Fruit fly (Drosophila melanogaster) whole organism, embryonic: Measurements from ENCODE around the gene CG34163.

Experiments used
- Atf6 ChIP-seq: fragments of 200-800 bp; sonication (Bioruptor generic); IDR thresholded peaks from 2 replicates; pipeline ENCODE4 v1.3.6; 2022; ENCODE audit warnings: missing biosample characterization, missing genetic modification characterization
- Bgb ChIP-seq: fragments of 200-800 bp; sonication (Bioruptor generic); IDR thresholded peaks from 2 replicates; pipeline ENCODE4 v1.3.6; 2022; ENCODE audit warnings: missing biosample characterization, missing genetic modification characterization; ENCODE audit not compliant: partially characterized antibody
- C15 ChIP-seq: fragments of 200-800 bp; sonication (Bioruptor generic); IDR thresholded peaks from 3 replicates; pipeline ENCODE4 v1.3.6; 2022; ENCODE audit warnings: missing biosample characterization, missing genetic modification characterization
- CG10209 ChIP-seq: fragments of 200-800 bp; sonication (Bioruptor generic); optimal IDR thresholded peaks from 3 replicates; lab custom pipeline; 2017; ENCODE audit warnings: missing biosample characterization, mild to moderate bottlenecking, missing genetic modification characterization, missing genetic modification reagents
- CG10543 ChIP-seq: fragments of 200-800 bp; sonication (Bioruptor generic); optimal IDR thresholded peaks from 3 replicates; lab custom pipeline; 2017; ENCODE audit warnings: missing biosample characterization, mild to moderate bottlenecking, missing genetic modification characterization, moderate library complexity
- CG11504 ChIP-seq: fragments of 200-800 bp; sonication (Bioruptor generic); optimal IDR thresholded peaks from 3 replicates; lab custom pipeline; 2019; ENCODE audit warnings: missing biosample characterization, mild to moderate bottlenecking, missing genetic modification characterization, moderate library complexity
- CG12769 ChIP-seq: fragments of 200-800 bp; sonication (Bioruptor generic); optimal IDR thresholded peaks from 2 replicates; lab custom pipeline; 2019; ENCODE audit warnings: missing biosample characterization, mild to moderate bottlenecking, missing genetic modification characterization, moderate library complexity
- CG13296 ChIP-seq: fragments of 200-800 bp; sonication (Bioruptor generic); optimal IDR thresholded peaks from 3 replicates; lab custom pipeline; 2018; ENCODE audit warnings: missing biosample characterization, mild to moderate bottlenecking, missing genetic modification characterization
- CG15514 ChIP-seq: fragments of 200-800 bp; sonication (Bioruptor generic); optimal IDR thresholded peaks from 3 replicates; lab custom pipeline; 2017; ENCODE audit warnings: missing biosample characterization, missing genetic modification characterization, mild to moderate bottlenecking, moderate library complexity, missing genetic modification reagents
- CG2199 ChIP-seq: fragments of 200-800 bp; sonication (Bioruptor generic); IDR thresholded peaks from 3 replicates; pipeline ENCODE4 v1.3.6; 2022; ENCODE audit warnings: missing biosample characterization, missing genetic modification characterization
- CG2678 ChIP-seq: fragments of 200-800 bp; sonication (Bioruptor generic); optimal IDR thresholded peaks from 3 replicates; lab custom pipeline; 2019; ENCODE audit warnings: missing biosample characterization, mild to moderate bottlenecking, missing genetic modification characterization, moderate library complexity
- CG31441 ChIP-seq: fragments of 200-800 bp; sonication (Bioruptor generic); IDR thresholded peaks from 2 replicates; pipeline ENCODE4 v1.3.6; 2022; ENCODE audit warnings: missing biosample characterization, missing genetic modification characterization
- CG5180 ChIP-seq: fragments of 200-800 bp; sonication (Bioruptor generic); optimal IDR thresholded peaks from 3 replicates; lab custom pipeline; 2017; ENCODE audit warnings: missing biosample characterization, missing genetic modification characterization, mild to moderate bottlenecking, moderate library complexity, missing genetic modification reagents
- CG5245 ChIP-seq: fragments of 200-800 bp; sonication (Bioruptor generic); optimal IDR thresholded peaks from 3 replicates; lab custom pipeline; 2016; ENCODE audit warnings: missing biosample characterization, missing genetic modification characterization
- CG6254 ChIP-seq: fragments of 200-800 bp; sonication (Bioruptor generic); optimal IDR thresholded peaks from 3 replicates; lab custom pipeline; 2017; ENCODE audit warnings: mild to moderate bottlenecking, missing biosample characterization, missing genetic modification reagents, missing genetic modification characterization
- CG7839 ChIP-seq: fragments of 200-800 bp; sonication (Bioruptor generic); optimal IDR thresholded peaks from 3 replicates; lab custom pipeline; 2018; ENCODE audit warnings: missing biosample characterization, mild to moderate bottlenecking, missing genetic modification characterization, moderate library complexity
- CG8388 ChIP-seq: fragments of 200-800 bp; sonication (Bioruptor generic); optimal IDR thresholded peaks from 2 replicates; lab custom pipeline; 2019; ENCODE audit warnings: missing biosample characterization, mild to moderate bottlenecking, missing genetic modification characterization, moderate library complexity
- CG9932 ChIP-seq: fragments of 200-800 bp; sonication (Bioruptor generic); IDR thresholded peaks from 2 replicates; pipeline ENCODE4 v1.3.6; 2022; ENCODE audit warnings: missing biosample characterization, missing genetic modification characterization
- CkIIα-i1 ChIP-seq: fragments of 200-800 bp; sonication (Bioruptor generic); IDR thresholded peaks from 2 replicates; pipeline ENCODE4 v1.3.6; 2022; ENCODE audit warnings: missing biosample characterization, missing genetic modification characterization
- Dfd ChIP-seq, 2 experiments: fragments of >200 bp; optimal IDR thresholded peaks; 2 replicates each; lab custom pipeline; 2017; ENCODE audit warnings: missing biosample characterization in 2 of 2, missing genetic modification characterization in 2 of 2
- Dip2 ChIP-seq: fragments of 200-800 bp; sonication (Bioruptor generic); IDR thresholded peaks from 2 replicates; pipeline ENCODE4 v1.3.6; 2022; ENCODE audit warnings: missing biosample characterization, missing genetic modification characterization
- Drgx ChIP-seq: fragments of 200-800 bp; sonication (Bioruptor generic); IDR thresholded peaks from 2 replicates; pipeline ENCODE4 v1.3.6; 2022; ENCODE audit warnings: missing biosample characterization, missing genetic modification characterization
- E2f2 ChIP-seq: fragments of 200-800 bp; sonication (Bioruptor generic); IDR thresholded peaks from 2 replicates; pipeline ENCODE4 v1.3.6; 2022; ENCODE audit warnings: missing biosample characterization, missing genetic modification characterization
- Ets65A ChIP-seq: fragments of 200-800 bp; sonication (Bioruptor generic); peaks from one replicate; lab custom pipeline; 2016; ENCODE audit warnings: missing biosample characterization, missing genetic modification characterization
- Hmr ChIP-seq: fragments of 200-800 bp; sonication (Bioruptor generic); optimal IDR thresholded peaks from 3 replicates; lab custom pipeline; 2017; ENCODE audit warnings: mild to moderate bottlenecking, missing biosample characterization, missing genetic modification reagents, missing genetic modification characterization
- MTF-1 ChIP-seq: fragments of 200-800 bp; sonication (Bioruptor generic); optimal IDR thresholded peaks from 2 replicates; lab custom pipeline; 2018; ENCODE audit warnings: missing biosample characterization, mild to moderate bottlenecking, missing genetic modification characterization, borderline replicate concordance
- Med ChIP-seq: fragments of 200-800 bp; sonication (Bioruptor generic); peaks from one replicate; lab custom pipeline; 2016; ENCODE audit warnings: missing biosample characterization, missing genetic modification characterization, mild to moderate bottlenecking, inconsistent platforms, moderate library complexity
- Nf-YC ChIP-seq: fragments of 200-800 bp; optimal IDR thresholded peaks from 3 replicates; lab custom pipeline; 2019; ENCODE audit warnings: missing biosample characterization, mild to moderate bottlenecking, missing genetic modification characterization, moderate library complexity
- PHDP ChIP-seq: fragments of 200-800 bp; sonication (Bioruptor generic); optimal IDR thresholded peaks from 3 replicates; lab custom pipeline; 2018; ENCODE audit warnings: missing biosample characterization, mild to moderate bottlenecking, missing genetic modification characterization, moderate library complexity
- Sox102F ChIP-seq: fragments of 200-800 bp; sonication (Bioruptor generic); optimal IDR thresholded peaks from 2 replicates; lab custom pipeline; 2018; ENCODE audit warnings: missing biosample characterization, mild to moderate bottlenecking, missing genetic modification characterization, moderate library complexity
- chm ChIP-seq: fragments of 200-800 bp; sonication (Bioruptor generic); IDR thresholded peaks from 2 replicates; pipeline ENCODE4 v1.3.6; 2022; ENCODE audit warnings: missing biosample characterization, missing genetic modification characterization
- da ChIP-seq: fragments of 200-800 bp; sonication (Bioruptor generic); optimal IDR thresholded peaks from 2 replicates; lab custom pipeline; 2016; ENCODE audit warnings: missing biosample characterization, missing genetic modification characterization
- gsb ChIP-seq: fragments of 200-800 bp; sonication (Bioruptor generic); IDR thresholded peaks from 2 replicates; pipeline ENCODE4 v1.3.6; 2022; ENCODE audit warnings: missing biosample characterization, missing genetic modification characterization
- ham ChIP-seq: fragments of 200-800 bp; sonication (Bioruptor generic); IDR thresholded peaks from 2 replicates; pipeline ENCODE4 v1.3.6; 2022; ENCODE audit warnings: missing biosample characterization, missing genetic modification characterization
- jigr1 ChIP-seq: fragments of 200-800 bp; sonication (Bioruptor generic); IDR thresholded peaks from 3 replicates; pipeline ENCODE4 v1.3.6; 2022; ENCODE audit warnings: missing biosample characterization, missing genetic modification characterization
- lab ChIP-seq: fragments of 200-800 bp; sonication (Bioruptor generic); optimal IDR thresholded peaks from 3 replicates; lab custom pipeline; 2017; ENCODE audit warnings: missing biosample characterization, missing genetic modification characterization, mild to moderate bottlenecking, moderate library complexity, missing genetic modification reagents
- lov ChIP-seq, 2 experiments: fragments of 200-800 bp in 1 of 2; fragments of >200 bp in 1 of 2; sonication (Bioruptor generic) in 1 of 2; IDR thresholded peaks in 1 of 2; optimal IDR thresholded peaks in 1 of 2; 2 replicates in 1 of 2; 3 replicates in 1 of 2; pipeline versions ENCODE4 v1.3.6 to Lab custom; 2017 to 2022; ENCODE audit warnings: missing biosample characterization in 1 of 2, missing genetic modification characterization in 1 of 2
- luna ChIP-seq: fragments of 200-800 bp; sonication (Bioruptor generic); optimal IDR thresholded peaks from 2 replicates; lab custom pipeline; 2016; ENCODE audit warnings: missing biosample characterization, missing genetic modification characterization
- mirr ChIP-seq: fragments of 200-800 bp; sonication (Bioruptor generic); optimal IDR thresholded peaks from 3 replicates; lab custom pipeline; 2018; ENCODE audit warnings: missing biosample characterization, mild to moderate bottlenecking, missing genetic modification characterization
- nom ChIP-seq: fragments of 200-800 bp; sonication (Bioruptor generic); optimal IDR thresholded peaks from 2 replicates; lab custom pipeline; 2017; ENCODE audit warnings: missing biosample characterization, missing genetic modification characterization, mild to moderate bottlenecking, moderate library complexity, missing genetic modification reagents
- pan ChIP-seq, 4 experiments: fragments of >200 bp in 3 of 4; fragments of 200-800 bp in 1 of 4; sonication (Bioruptor generic) in 1 of 4; optimal IDR thresholded peaks in 3 of 4; IDR thresholded peaks in 1 of 4; 2 replicates each; pipeline versions ENCODE4 v1.3.6 to Lab custom; 2017 to 2022; ENCODE audit warnings: missing biosample characterization in 2 of 4, missing genetic modification characterization in 2 of 4, mixed read lengths in 1 of 4
- row ChIP-seq: fragments of 200-800 bp; sonication (Bioruptor generic); IDR thresholded peaks from 3 replicates; pipeline ENCODE4 v1.3.6; 2022; ENCODE audit warnings: missing biosample characterization, missing genetic modification characterization
- sd ChIP-seq: fragments of 200-800 bp; sonication (Bioruptor generic); optimal IDR thresholded peaks from 3 replicates; lab custom pipeline; 2018; ENCODE audit warnings: missing biosample characterization, mild to moderate bottlenecking, missing genetic modification characterization, moderate library complexity
- seq ChIP-seq: fragments of 200-800 bp; sonication (Bioruptor generic); IDR thresholded peaks from 2 replicates; pipeline ENCODE4 v1.3.6; 2022; ENCODE audit warnings: missing biosample characterization, missing genetic modification characterization
- slbo ChIP-seq: fragments of 200-800 bp; sonication (Bioruptor generic); IDR thresholded peaks from 2 replicates; pipeline ENCODE4 v1.3.6; 2022; ENCODE audit warnings: missing biosample characterization, missing genetic modification characterization
- sob ChIP-seq: fragments of 200-800 bp; sonication (Bioruptor generic); IDR thresholded peaks from 2 replicates; pipeline ENCODE4 v1.3.6; 2022; ENCODE audit warnings: missing biosample characterization, missing genetic modification characterization
- tap ChIP-seq: fragments of 200-800 bp; optimal IDR thresholded peaks from 3 replicates; lab custom pipeline; 2019; ENCODE audit warnings: missing biosample characterization, mild to moderate bottlenecking, missing genetic modification characterization, moderate library complexity
- unpg ChIP-seq: fragments of 200-800 bp; sonication (Bioruptor generic); optimal IDR thresholded peaks from 3 replicates; lab custom pipeline; 2018; ENCODE audit warnings: missing biosample characterization, mild to moderate bottlenecking, missing genetic modification characterization, moderate library complexity

The CG34163 gene

dm6 chr2L:12025505-12025904, 37.4 kb downstream of the CG34163 start (continued):
- TF ChIP-seq Hmr (GFP tag; lab: Kevin White, UChicago) (peak; percentile 13), da (no peak), sob (GFP tag; lab: Robert Waterston, UW) (0 out of 2 replicates have a peak, but pooled peaks have one; percentile 31), E2f2 (GFP tag; lab: Robert Waterston, UW) (peak; percentile 11; the same call in 1 of the 2 replicates), CG8388 (GFP tag; lab: Kevin White, UChicago) (no peak), lab (GFP tag; lab: Kevin White, UChicago) (peak; percentile 51), CG6254 (no peak), CG5245 (GFP tag; lab: Kevin White, UChicago) (no peak), CG15514 (GFP tag; lab: Kevin White, UChicago) (peak; percentile 15), CG13296 (GFP tag; lab: Kevin White, UChicago) (peak; percentile 24), Dfd (GFP tag; optimal IDR thresholded peaks at IDR 0.05; lab: Kevin White, UChicago) (no peak), Sox102F (GFP tag; lab: Kevin White, UChicago) (peak; percentile 7), tap (tag; lab: Kevin White, UChicago) (peak; percentile 3), MTF-1 (GFP tag; lab: Kevin White, UChicago) (no peak), ham (GFP tag; lab: Robert Waterston, UW) (no peak), CG10543 (GFP tag; lab: Kevin White, UChicago) (peak; percentile 44), CG2199 (GFP tag; lab: Robert Waterston, UW) (0 out of 3 replicates have a peak, but pooled peaks have one; percentile 55), luna (GFP tag; lab: Kevin White, UChicago) (no peak), lov (optimal IDR thresholded peaks at IDR 0.05; lab: Kevin White, UChicago) (no peak), lov (GFP tag; IDR thresholded peaks at IDR 0.05; lab: Robert Waterston, UW) (0 out of 3 replicates have a peak, but pooled peaks have one; percentile 45), CG7839 (tag; lab: Kevin White, UChicago) (peak; percentile 20), CG9932 (GFP tag; lab: Robert Waterston, UW) (peak; percentile 33; the same call in 1 of the 2 replicates), CG11504 (tag; lab: Kevin White, UChicago) (peak; percentile 54), Drgx (GFP tag; lab: Robert Waterston, UW) (peak; percentile 67), PHDP (peak; percentile 4), CG31441 (GFP tag; lab: Robert Waterston, UW) (0 out of 2 replicates have a peak, but pooled peaks have one; percentile 18), CG5180 (GFP tag; lab: Kevin White, UChicago) (peak; percentile 90), Ets65A (GFP tag; lab: Kevin White, UChicago) (peak; percentile 70), slbo (GFP tag; lab: Robert Waterston, UW) (peak; percentile 38; the same call in 1 of the 2 replicates), CG10209 (GFP tag; lab: Kevin White, UChicago) (peak; percentile 13), jigr1 (no peak), nom (GFP tag; lab: Kevin White, UChicago) (peak; percentile 46), sd (peak; percentile 4), CkIIα-i1 (GFP tag; lab: Robert Waterston, UW) (no peak), mirr (peak; percentile 10), gsb (GFP tag; lab: Robert Waterston, UW) (0 out of 2 replicates have a peak, but pooled peaks have one; percentile 39), C15 (GFP tag; lab: Robert Waterston, UW) (no peak), Med (GFP tag; lab: Kevin White, UChicago) (peak; percentile 90), CG12769 (peak; percentile 83), Bgb (0 out of 2 replicates have a peak, but pooled peaks have one; percentile 16), seq (GFP tag; lab: Robert Waterston, UW) (0 out of 2 replicates have a peak, but pooled peaks have one; percentile 7), Dip2 (no peak), chm (peak; percentile 33; the same call in 1 of the 2 replicates), row (GFP tag; lab: Robert Waterston, UW) (peak; percentile 45; the same call in 1 of the 3 replicates), CG2678 (peak; percentile 19), unpg (GFP tag; lab: Kevin White, UChicago) (peak; percentile 8), pan (optimal IDR thresholded peaks at IDR 0.05; lab: Kevin White, UChicago) (no peak), pan (GFP tag; optimal IDR thresholded peaks at IDR 0.05 in 1 of 2, IDR thresholded peaks at IDR 0.05 in 1 of 2) (peak in 1 of 2 experiments; percentile 49), Nf-YC (tag; lab: Kevin White, UChicago) (peak; percentile 5), Atf6 (GFP tag; lab: Robert Waterston, UW) (peak; percentile 21; the same call in 1 of the 2 replicates)
